Worm (Caenorhabditis elegans): ENCODE results near the gene Y80D3A.8.

DNA sequence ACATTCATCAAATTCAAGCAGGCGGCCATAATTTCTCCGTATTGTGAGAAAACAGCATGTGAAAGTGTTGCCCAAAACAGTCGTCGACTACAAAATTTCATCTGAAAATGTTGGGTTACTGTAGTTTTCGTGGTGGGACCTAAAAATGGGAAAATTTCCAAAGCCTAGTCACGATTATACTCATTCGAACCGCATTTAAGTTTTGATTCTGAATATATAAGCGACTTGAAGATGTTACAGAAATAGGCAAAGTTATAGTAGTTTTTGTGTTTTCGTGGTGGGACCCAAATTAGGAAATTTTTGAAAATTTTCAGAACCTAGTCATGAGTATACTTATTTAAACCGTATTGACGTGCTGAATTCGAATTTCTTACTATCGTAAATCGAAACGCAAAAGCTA lies 37.4 kb downstream of the Y80D3A.8 start, which contains the start of gene Y39B6A.41:
- TF ChIP-seq fos-1 (tag; optimal IDR thresholded peaks at IDR 0.05) (no peak), alr-1 (tag; optimal IDR thresholded peaks at IDR 0.05) (no peak), nhr-6 (tag; optimal IDR thresholded peaks at IDR 0.05) (no peak), ceh-16 (tag; optimal IDR thresholded peaks at IDR 0.05) (no peak), mab-5 (tag; optimal IDR thresholded peaks at IDR 0.05) (no peak), blmp-1 (tag; optimal IDR thresholded peaks at IDR 0.05; ENCODE audit: insufficient read depth) (no peak), nhr-237 (tag; optimal IDR thresholded peaks at IDR 0.05) (no peak), ztf-11 (tag; optimal IDR thresholded peaks at IDR 0.05) (no peak), lin-39 (tag; optimal IDR thresholded peaks at IDR 0.05) (no peak), zag-1 (tag; optimal IDR thresholded peaks at IDR 0.05) (no peak), lsy-2 (tag; optimal IDR thresholded peaks at IDR 0.05) (no peak), mdl-1 (tag; optimal IDR thresholded peaks at IDR 0.05) (no peak), unc-39 (tag; optimal IDR thresholded peaks at IDR 0.05) (no peak), ZK546.5 (tag; optimal IDR thresholded peaks at IDR 0.05) (no peak)

Data from whole organism, L2 larva.